Worm (Caenorhabditis elegans) whole organism, early embryonic: ENCODE data around the gene gpa-17.

Experiments used
- B0310.2 ChIP-seq: sonication (generic microtip); optimal IDR thresholded peaks from 2 replicates; lab custom pipeline; 2016; ENCODE audit warnings: mild to moderate bottlenecking, missing genetic modification characterization, missing compliant biosample characterization
- F13C5.2 ChIP-seq: sonication (generic microtip); optimal IDR thresholded peaks from 2 replicates; lab custom pipeline; 2017; ENCODE audit warnings: mild to moderate bottlenecking, missing genetic modification characterization, inconsistent platforms, missing compliant biosample characterization
- aly-1 ChIP-seq: sonication (generic microtip); optimal IDR thresholded peaks from 2 replicates; lab custom pipeline; 2016; ENCODE audit warnings: missing genetic modification characterization, missing compliant biosample characterization
- ama-1 ChIP-seq: fragments of 150-350 bp; optimal IDR thresholded peaks from 2 replicates; lab custom pipeline; 2014
- ceh-13 ChIP-seq: fragments of 200-800 bp; sonication (Bioruptor generic); optimal IDR thresholded peaks from 2 replicates; lab custom pipeline; 2018; ENCODE audit warnings: mild to moderate bottlenecking, missing genetic modification characterization, missing compliant biosample characterization
- ceh-36 ChIP-seq: sonication (generic microtip); optimal IDR thresholded peaks from 2 replicates; lab custom pipeline; 2016; ENCODE audit warnings: missing genetic modification characterization, inconsistent platforms, missing compliant biosample characterization
- ets-7 ChIP-seq: sonication (generic microtip); optimal IDR thresholded peaks from 2 replicates; lab custom pipeline; 2016; ENCODE audit warnings: missing genotype, missing genetic modification characterization, missing compliant biosample characterization
- flt-1 ChIP-seq: fragments of 200-800 bp; sonication (Bioruptor generic); IDR thresholded peaks from 2 replicates; pipeline ENCODE4 v1.3.6; 2022; ENCODE audit warnings: missing genetic modification characterization, missing compliant biosample characterization
- hmbx-1 ChIP-seq: sonication (generic microtip); optimal IDR thresholded peaks from 2 replicates; lab custom pipeline; 2016; ENCODE audit warnings: mild to moderate bottlenecking, missing genetic modification characterization, missing compliant biosample characterization
- hmg-4 ChIP-seq: fragments of 200-800 bp; sonication (Bioruptor generic); optimal IDR thresholded peaks from 2 replicates; lab custom pipeline; 2018; ENCODE audit warnings: mild to moderate bottlenecking, missing genetic modification characterization, missing compliant biosample characterization
- hnd-1 ChIP-seq: sonication (generic microtip); optimal IDR thresholded peaks from 2 replicates; lab custom pipeline; 2016; ENCODE audit warnings: missing genetic modification characterization, missing compliant biosample characterization
- pes-1 ChIP-seq: fragments of 200-800 bp; sonication (Bioruptor generic); IDR thresholded peaks from 2 replicates; pipeline ENCODE4 v1.3.6; 2022; ENCODE audit warnings: missing genetic modification reagents, missing genetic modification characterization, missing compliant biosample characterization
- scrt-1 ChIP-seq: fragments of 200-800 bp; sonication (Bioruptor generic); IDR thresholded peaks from 2 replicates; pipeline ENCODE4 v1.3.6; 2022; ENCODE audit warnings: missing genetic modification characterization, missing compliant biosample characterization
- sea-1 ChIP-seq: fragments of 200-800 bp; sonication (Bioruptor generic); conservative IDR thresholded peaks from 2 replicates; pipeline ENCODE4 v1.3.6; 2022; ENCODE audit warnings: missing genetic modification characterization, missing compliant biosample characterization
- tbx-11 ChIP-seq: fragments of 200-800 bp; sonication (Bioruptor generic); IDR thresholded peaks from 2 replicates; pipeline ENCODE4 v1.3.6; 2022; ENCODE audit warnings: missing genetic modification characterization, missing compliant biosample characterization
- tbx-37 ChIP-seq: fragments of 200-800 bp; sonication (Bioruptor generic); conservative IDR thresholded peaks from 2 replicates; pipeline ENCODE4 v1.3.6; 2022; ENCODE audit warnings: missing genetic modification reagents, missing genetic modification characterization, missing compliant biosample characterization
- tra-4 ChIP-seq: sonication (generic microtip); optimal IDR thresholded peaks from 2 replicates; lab custom pipeline; 2017; ENCODE audit warnings: missing genetic modification characterization, missing compliant biosample characterization

The gpa-17 gene

DNA sequence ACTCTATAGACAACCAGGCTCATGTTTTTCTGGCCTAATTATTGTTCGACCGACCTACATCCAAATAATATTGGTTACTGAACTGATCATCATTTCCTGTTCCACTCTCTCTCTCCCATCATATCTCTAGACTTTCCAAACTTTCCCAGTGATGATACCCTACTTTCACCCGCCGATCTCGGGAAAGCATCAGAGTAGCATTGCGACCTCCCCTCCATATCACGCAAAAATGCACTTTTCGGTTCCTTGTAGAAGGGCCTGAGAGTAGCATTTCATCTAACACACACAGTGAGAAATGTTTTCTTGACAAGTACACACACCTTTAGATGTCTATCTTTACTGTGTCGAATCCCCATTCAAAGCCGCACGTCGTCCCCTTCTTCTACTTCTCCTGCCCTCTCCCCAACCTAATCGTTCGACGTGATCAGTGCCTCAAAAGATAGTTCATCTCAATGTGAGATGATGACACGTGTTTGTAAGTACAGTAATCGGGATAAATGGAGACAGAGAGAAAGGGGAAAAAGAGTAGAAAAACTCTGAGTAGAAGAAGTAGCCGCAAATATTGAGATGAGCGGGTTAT lies 46.6 kb downstream of the gpa-17 start:
- TF ChIP-seq scrt-1 (GFP tag; lab: Robert Waterston, UW), result no peak
- TF ChIP-seq tra-4 (tag; lab: Kevin White, UChicago), result no peak
- no peak for TF ChIP-seq hmbx-1 (tag; lab: Kevin White, UChicago)
- TF ChIP-seq hmg-4, result no peak
- TF ChIP-seq flt-1 (GFP tag; lab: Robert Waterston, UW), result no peak
- TF ChIP-seq ets-7, result no peak
- no peak for TF ChIP-seq ceh-13 (GFP tag; lab: Kevin White, UChicago)
- no peak for TF ChIP-seq hnd-1 (tag; lab: Kevin White, UChicago)
- TF ChIP-seq sea-1 (GFP tag; lab: Robert Waterston, UW), result no peak
- no peak for TF ChIP-seq B0310.2 (tag; lab: Kevin White, UChicago)
- TF ChIP-seq tbx-11, result no peak
- no peak for TF ChIP-seq tbx-37 (GFP tag; lab: Robert Waterston, UW)
- TF ChIP-seq F13C5.2 (tag; lab: Kevin White, UChicago), result no peak

DNA sequence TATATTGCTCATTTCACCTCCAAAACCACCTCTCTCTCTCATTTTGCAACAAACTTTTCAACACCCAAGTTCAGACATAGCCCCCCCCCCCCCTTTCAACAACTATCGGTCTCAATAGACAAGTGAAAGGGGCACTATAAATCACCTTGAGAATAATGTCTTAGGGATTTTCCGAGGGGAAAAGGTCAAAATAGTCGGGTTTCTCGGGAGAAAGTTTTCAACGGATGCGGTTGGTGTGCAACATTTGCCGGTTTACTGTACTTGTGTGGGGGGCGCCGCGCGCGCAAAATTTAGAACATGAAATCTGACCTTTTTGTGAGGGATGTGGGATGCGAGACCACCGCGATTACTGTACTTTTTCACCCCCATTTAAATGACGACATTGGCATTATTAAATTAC lies 48.2 kb downstream of the gpa-17 start:
- TF ChIP-seq tbx-11, result no peak
- TF ChIP-seq pes-1 (GFP tag; lab: Robert Waterston, UW), result no peak
- no peak for TF ChIP-seq hmbx-1 (tag; lab: Kevin White, UChicago)
- no peak for TF ChIP-seq flt-1 (GFP tag; lab: Robert Waterston, UW)
- no peak for TF ChIP-seq F13C5.2 (tag; lab: Kevin White, UChicago)
- TF ChIP-seq ceh-36, result no peak

DNA sequence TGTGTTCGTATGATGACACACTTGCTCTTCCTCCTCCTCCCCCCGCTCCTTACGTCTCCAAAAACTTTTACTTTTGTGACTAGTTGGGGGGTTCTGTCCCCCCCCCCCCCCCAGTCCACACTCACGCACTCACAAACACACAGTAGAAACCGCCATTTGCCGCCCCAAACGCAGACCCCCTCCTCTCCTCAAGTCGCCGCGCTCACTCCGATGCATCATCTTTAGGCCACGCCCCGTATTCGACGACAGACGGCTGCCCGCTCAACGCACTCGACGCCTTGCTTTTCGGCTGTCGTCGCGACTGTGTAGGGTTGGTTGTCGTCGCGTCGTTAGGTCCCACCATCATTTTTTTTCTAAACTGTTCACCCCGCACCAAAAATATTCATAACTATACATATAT lies 49.8 kb downstream of the gpa-17 start, which contains the start of gene zmp-2:
Gene zmp-2, plus strand, starts transcription at position 247 of the 400 bp plus-strand sequence.
- TF ChIP-seq hmbx-1 (tag; lab: Kevin White, UChicago) (no peak), B0310.2 (tag; lab: Kevin White, UChicago) (no peak), F13C5.2 (tag; lab: Kevin White, UChicago) (no peak), flt-1 (GFP tag; lab: Robert Waterston, UW) (no peak), ceh-13 (GFP tag; lab: Kevin White, UChicago) (no peak), ama-1 (lab: Kevin White, UChicago) (no peak), pes-1 (GFP tag; lab: Robert Waterston, UW) (no peak), hmg-4 (no peak), ceh-36 (no peak), tbx-37 (GFP tag; lab: Robert Waterston, UW) (no peak), hnd-1 (tag; lab: Kevin White, UChicago) (no peak), aly-1 (tag; lab: Kevin White, UChicago) (no peak), tra-4 (tag; lab: Kevin White, UChicago) (no peak), tbx-11 (no peak)
